Fruit fly (Drosophila melanogaster): ENCODE results near the gene CG3436.

The CG3436 gene

DNA sequence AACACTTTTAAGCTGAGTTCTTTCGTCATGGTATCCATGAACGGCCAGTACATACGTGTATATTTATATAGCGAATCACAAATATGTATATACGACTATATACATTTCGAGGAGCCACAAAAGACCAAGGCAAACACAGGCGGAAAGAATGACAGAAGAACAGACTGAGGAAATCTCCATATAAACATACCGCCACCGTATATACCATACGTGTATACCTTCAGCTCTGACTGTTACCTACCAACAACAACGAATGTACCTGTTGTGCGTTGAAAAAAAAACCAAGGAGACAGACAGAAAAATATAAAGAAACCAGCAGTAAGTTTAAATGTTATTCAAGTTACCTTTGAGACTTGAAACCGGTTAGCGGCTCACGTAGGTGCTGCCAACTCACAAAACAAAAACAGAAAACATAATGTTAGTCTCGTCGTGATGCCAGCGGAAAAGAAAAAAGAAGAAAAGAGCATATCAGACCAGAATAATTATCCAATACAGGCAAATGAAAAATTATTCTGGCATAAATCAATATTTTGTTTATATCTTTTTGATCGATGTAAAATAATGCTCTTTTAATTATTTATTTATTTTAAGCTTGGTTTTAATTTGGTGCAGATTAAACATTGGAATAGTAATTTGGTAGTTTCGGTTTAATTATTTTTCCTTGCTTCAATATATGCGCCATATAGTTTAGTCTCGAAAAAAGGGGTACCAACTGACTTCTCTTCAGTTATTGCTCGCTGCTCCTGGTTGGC, 15.8 kb downstream of the CG3436 start (continued):
- TF ChIP-seq D (optimal IDR thresholded peaks at IDR 0.05) = no peak
- no peak for TF ChIP-seq D (GFP tag; optimal IDR thresholded peaks at IDR 0.05)
- TF ChIP-seq CG14667 (GFP tag; IDR thresholded peaks at IDR 0.05) = no peak
- TF ChIP-seq CG17361 (GFP tag; IDR thresholded peaks at IDR 0.05) = no peak
- TF ChIP-seq eve (GFP tag; optimal IDR thresholded peaks at IDR 0.05) = peak in 1 of 2 experiments; percentile 19
- no peak for TF ChIP-seq Sin3A (optimal IDR thresholded peaks at IDR 0.05)
- TF ChIP-seq CG17385 (GFP tag; optimal IDR thresholded peaks at IDR 0.05) = no peak
- no peak for TF ChIP-seq Bteb2 (GFP tag; optimal IDR thresholded peaks at IDR 0.05)
- TF ChIP-seq CG5953 (GFP tag; IDR thresholded peaks at IDR 0.05) = no peak
- TF ChIP-seq CG2199 (GFP tag; IDR thresholded peaks at IDR 0.05) = peak; percentile 91; the same call in 2 of the 3 replicates
- no peak for TF ChIP-seq CG9932 (GFP tag; IDR thresholded peaks at IDR 0.05)
- no peak for TF ChIP-seq fru (optimal IDR thresholded peaks at IDR 0.05)
- no peak for TF ChIP-seq Dp (GFP tag; optimal IDR thresholded peaks at IDR 0.05)
- peak in 1 of 2 experiments; percentile 5 for TF ChIP-seq Hr51 (GFP tag; optimal IDR thresholded peaks at IDR 0.05)
- TF ChIP-seq CG17359 (tag; optimal IDR thresholded peaks at IDR 0.05) = peak; percentile 7
- no peak for TF ChIP-seq Side (GFP tag; optimal IDR thresholded peaks at IDR 0.05)
- no peak for TF ChIP-seq CG4328 (GFP tag; optimal IDR thresholded peaks at IDR 0.05)
- TF ChIP-seq trh (GFP tag; optimal IDR thresholded peaks at IDR 0.05) = no peak
- TF ChIP-seq Jarid2 (GFP tag; optimal IDR thresholded peaks at IDR 0.05) = no peak
- TF ChIP-seq sna (GFP tag; IDR thresholded peaks at IDR 0.05; ENCODE audit: partially characterized antibody) = no peak
- TF ChIP-seq wek (GFP tag; optimal IDR thresholded peaks at IDR 0.05) = no peak
- TF ChIP-seq h (optimal IDR thresholded peaks at IDR 0.05) = no peak
- TF ChIP-seq zfh2 (GFP tag; optimal IDR thresholded peaks at IDR 0.05) = no peak
- no peak for TF ChIP-seq CG3065 (GFP tag; optimal IDR thresholded peaks at IDR 0.05)
- TF ChIP-seq pros (GFP tag; optimal IDR thresholded peaks at IDR 0.05) = peak; percentile 59
- TF ChIP-seq CG10543 (GFP tag; optimal IDR thresholded peaks at IDR 0.05) = peak; percentile 25
- TF ChIP-seq bowl (GFP tag; IDR thresholded peaks at IDR 0.05) = no peak
- TF ChIP-seq BtbVII (GFP tag; optimal IDR thresholded peaks at IDR 0.05) = no peak
- no peak for TF ChIP-seq onecut (GFP tag; IDR thresholded peaks at IDR 0.05)
- no peak for TF ChIP-seq gfzf (GFP tag; optimal IDR thresholded peaks at IDR 0.05)
- TF ChIP-seq Fer3 (tag; optimal IDR thresholded peaks at IDR 0.05) = peak; percentile 1
- peak; percentile 33 for TF ChIP-seq abd-A (tag; optimal IDR thresholded peaks at IDR 0.05)
- no peak for TF ChIP-seq TFAM (GFP tag; optimal IDR thresholded peaks at IDR 0.05)
- peak; percentile 18 for TF ChIP-seq corto (GFP tag; optimal IDR thresholded peaks at IDR 0.05)
- no peak for TF ChIP-seq CG10267 (tag; optimal IDR thresholded peaks at IDR 0.05)
- peak in 1 of 2 experiments; percentile 24 for TF ChIP-seq tll (GFP tag; optimal IDR thresholded peaks at IDR 0.05)
- TF ChIP-seq CG7271 (tag; optimal IDR thresholded peaks at IDR 0.05) = no peak
- TF ChIP-seq CG12236 (GFP tag; optimal IDR thresholded peaks at IDR 0.05) = no peak
- TF ChIP-seq tap (tag; optimal IDR thresholded peaks at IDR 0.05) = no peak
- no peak for TF ChIP-seq pb (GFP tag; optimal IDR thresholded peaks at IDR 0.05)
- TF ChIP-seq tio (GFP tag; optimal IDR thresholded peaks at IDR 0.05) = no peak
- no peak for TF ChIP-seq CG2889 (GFP tag; IDR thresholded peaks at IDR 0.05)
- TF ChIP-seq CG34224 (GFP tag; IDR thresholded peaks at IDR 0.05; ENCODE audit: partially characterized antibody) = peak; percentile 30; the same call in 1 of the 3 replicates
- TF ChIP-seq run (tag; optimal IDR thresholded peaks at IDR 0.05) = no peak
- peak; percentile 18 for TF ChIP-seq sug (tag; optimal IDR thresholded peaks at IDR 0.05)
- no peak for TF ChIP-seq E2f1 (GFP tag; IDR thresholded peaks at IDR 0.05)
- peak; percentile 18 for TF ChIP-seq CG8924 (tag; optimal IDR thresholded peaks at IDR 0.05)
- TF ChIP-seq pan (optimal IDR thresholded peaks at IDR 0.05) = no peak
- TF ChIP-seq pan (GFP tag; optimal IDR thresholded peaks at IDR 0.05 in 1 of 2, IDR thresholded peaks at IDR 0.05 in 1 of 2) = peak in 1 of 2 experiments; percentile 4
- TF ChIP-seq Awh (GFP tag; IDR thresholded peaks at IDR 0.05) = no peak
- TF ChIP-seq CG9876 (GFP tag; optimal IDR thresholded peaks at IDR 0.05) = no peak

All from whole organism, embryonic.